Worm (Caenorhabditis elegans) whole organism, L4 larva: Measurements from ENCODE around the gene F48G7.5.

Source experiments
- F37D6.2 ChIP-seq: sonication (generic microtip); optimal IDR thresholded peaks from 2 replicates; lab custom pipeline; 2016; ENCODE audit warnings: mild to moderate bottlenecking, missing genetic modification characterization, missing compliant biosample characterization
- T26A8.4 ChIP-seq: fragments of 200-800 bp; sonication (Bioruptor generic); IDR thresholded peaks from 2 replicates; pipeline ENCODE4 v1.3.6; 2022; ENCODE audit warnings: missing genetic modification characterization, missing compliant biosample characterization
- Y48G9A.11 ChIP-seq: fragments of 200-800 bp; sonication (Bioruptor generic); IDR thresholded peaks from 2 replicates; pipeline ENCODE4 v1.3.6; 2022; ENCODE audit warnings: missing genetic modification reagents, missing genetic modification characterization, missing compliant biosample characterization
- aly-2 ChIP-seq: sonication (generic microtip); optimal IDR thresholded peaks from 2 replicates; lab custom pipeline; 2018; ENCODE audit warnings: missing biosample characterization, missing genetic modification characterization
- ceh-20 ChIP-seq: fragments of 200-800 bp; sonication (Bioruptor generic); IDR thresholded peaks from 2 replicates; pipeline ENCODE4 v1.3.6; 2022; ENCODE audit warnings: missing genetic modification reagents, missing genetic modification characterization, missing compliant biosample characterization
- cey-2 ChIP-seq: sonication (generic microtip); optimal IDR thresholded peaks from 3 replicates; lab custom pipeline; 2017; ENCODE audit warnings: missing genetic modification characterization, mild to moderate bottlenecking, missing compliant biosample characterization, antibody characterized with exemption, borderline replicate concordance; ENCODE audit not compliant: insufficient read depth
- daf-8 ChIP-seq: fragments of 200-800 bp; sonication (Bioruptor generic); IDR thresholded peaks from 2 replicates; pipeline ENCODE4 v1.3.6; 2022; ENCODE audit warnings: missing genetic modification characterization, missing compliant biosample characterization
- dmd-6 ChIP-seq: fragments of 200-800 bp; sonication (Bioruptor generic); IDR thresholded peaks from 2 replicates; pipeline ENCODE4 v1.3.6; 2022; ENCODE audit warnings: missing genetic modification reagents, missing genetic modification characterization, missing compliant biosample characterization
- dmd-8 ChIP-seq: fragments of 200-800 bp; sonication (Bioruptor generic); IDR thresholded peaks from 2 replicates; pipeline ENCODE4 v1.3.6; 2022; ENCODE audit warnings: missing genetic modification characterization, missing compliant biosample characterization
- dpl-1 ChIP-seq: fragments of 150-350 bp; optimal IDR thresholded peaks from 2 replicates; lab custom pipeline; 2014; ENCODE audit warnings: missing biosample characterization, missing genetic modification reagents, missing genetic modification characterization
- duxl-1 ChIP-seq: sonication (generic microtip); optimal IDR thresholded peaks from 2 replicates; lab custom pipeline; 2016; ENCODE audit warnings: mild to moderate bottlenecking, missing genetic modification characterization, moderate library complexity, missing compliant biosample characterization; ENCODE audit not compliant: poor library complexity
- dve-1 ChIP-seq: sonication (generic microtip); optimal IDR thresholded peaks from 2 replicates; lab custom pipeline; 2017; ENCODE audit warnings: antibody characterized with exemption, mild to moderate bottlenecking, missing genetic modification characterization, missing compliant biosample characterization; ENCODE audit not compliant: insufficient read depth
- fkh-10 ChIP-seq: fragments of 150-350 bp; optimal IDR thresholded peaks from 2 replicates; lab custom pipeline; 2014; ENCODE audit warnings: missing biosample characterization, missing genetic modification reagents, missing genetic modification characterization
- hif-1 ChIP-seq, 2 experiments: sonication (generic microtip); optimal IDR thresholded peaks; 2 replicates each; lab custom pipeline; 2016 to 2017; ENCODE audit warnings: missing compliant biosample characterization in 2 of 2, missing genetic modification characterization in 2 of 2, missing genetic modification reagents in 2 of 2, missing genotype in 2 of 2, mild to moderate bottlenecking in 1 of 2
- hlh-11 ChIP-seq: fragments of 200-800 bp; sonication (Bioruptor generic); optimal IDR thresholded peaks from 2 replicates; lab custom pipeline; 2018; ENCODE audit warnings: mild to moderate bottlenecking, missing genetic modification characterization, missing compliant biosample characterization
- hlh-30 ChIP-seq: sonication (generic microtip); optimal IDR thresholded peaks from 2 replicates; lab custom pipeline; 2017; ENCODE audit warnings: antibody characterized with exemption, mild to moderate bottlenecking, missing genetic modification characterization, missing compliant biosample characterization; ENCODE audit not compliant: insufficient read depth
- hmg-1.1 ChIP-seq: fragments of 200-800 bp; sonication (Bioruptor generic); IDR thresholded peaks from 2 replicates; pipeline ENCODE4 v1.3.6; 2022; ENCODE audit warnings: missing genetic modification reagents, missing genetic modification characterization, missing compliant biosample characterization
- lin-38 ChIP-seq: fragments of 200-800 bp; sonication (Bioruptor generic); IDR thresholded peaks from 2 replicates; pipeline ENCODE4 v1.3.6; 2022; ENCODE audit warnings: missing genetic modification reagents, missing genetic modification characterization, missing compliant biosample characterization
- lsy-2 ChIP-seq, 2 experiments: fragments of 150-350 bp in 1 of 2; sonication (generic microtip) in 1 of 2; optimal IDR thresholded peaks; 2 replicates each; lab custom pipeline; 2014 to 2017; ENCODE audit warnings: missing biosample characterization in 2 of 2, missing genetic modification characterization in 2 of 2
- madf-5 ChIP-seq, 2 experiments: fragments of 200-800 bp; sonication (Bioruptor generic); IDR thresholded peaks; 2 replicates each; pipeline ENCODE4 v1.3.6; 2022; ENCODE audit warnings: missing compliant biosample characterization in 2 of 2, missing genetic modification characterization in 2 of 2
- mdl-1 ChIP-seq, 2 experiments: fragments of 150-350 bp in 1 of 2; sonication (generic microtip) in 1 of 2; optimal IDR thresholded peaks; 2 replicates each; lab custom pipeline; 2014 to 2017; ENCODE audit warnings: missing biosample characterization in 2 of 2, missing genetic modification characterization in 2 of 2
- mdt-29 ChIP-seq: fragments of 200-800 bp; sonication (Bioruptor generic); IDR thresholded peaks from 2 replicates; pipeline ENCODE4 v1.3.6; 2022; ENCODE audit warnings: missing genetic modification reagents, missing genetic modification characterization, missing compliant biosample characterization
- mep-1 ChIP-seq: fragments of 150-350 bp; sonication (generic microtip); optimal IDR thresholded peaks from 3 replicates; lab custom pipeline; 2014; ENCODE audit warnings: missing biosample characterization, missing genetic modification characterization
- mes-2 ChIP-seq: sonication (generic microtip); optimal IDR thresholded peaks from 2 replicates; lab custom pipeline; 2016; ENCODE audit warnings: missing genotype, mild to moderate bottlenecking, missing genetic modification characterization, missing compliant biosample characterization; ENCODE audit not compliant: poor library complexity, severe bottlenecking
- nhr-11 ChIP-seq: fragments of 150-350 bp; optimal IDR thresholded peaks from 2 replicates; lab custom pipeline; 2014; ENCODE audit warnings: missing biosample characterization, missing genetic modification characterization
- nhr-237 ChIP-seq: sonication (generic microtip); optimal IDR thresholded peaks from 2 replicates; lab custom pipeline; 2017; ENCODE audit warnings: missing biosample characterization, missing genetic modification characterization
- nhr-28 ChIP-seq: fragments of 150-350 bp; optimal IDR thresholded peaks from 2 replicates; lab custom pipeline; 2014; ENCODE audit warnings: missing biosample characterization, missing genetic modification characterization
- nhr-42 ChIP-seq: fragments of 200-800 bp; sonication (Bioruptor generic); IDR thresholded peaks from 2 replicates; pipeline ENCODE4 v1.3.6; 2022; ENCODE audit warnings: missing genetic modification characterization, missing compliant biosample characterization
- nhr-48 ChIP-seq: sonication (generic microtip); optimal IDR thresholded peaks from 2 replicates; lab custom pipeline; 2016; ENCODE audit warnings: mild to moderate bottlenecking, missing genetic modification characterization, missing compliant biosample characterization
- nhr-6 ChIP-seq: fragments of 150-350 bp; optimal IDR thresholded peaks from 2 replicates; lab custom pipeline; 2014; ENCODE audit warnings: missing biosample characterization, missing genetic modification characterization
- rbr-2 ChIP-seq: sonication (generic microtip); optimal IDR thresholded peaks from 2 replicates; lab custom pipeline; 2016; ENCODE audit warnings: missing genotype, missing genetic modification characterization, missing compliant biosample characterization
- set-16 ChIP-seq: fragments of 200-800 bp; sonication (Bioruptor generic); IDR thresholded peaks from 2 replicates; pipeline ENCODE4 v1.3.6; 2022; ENCODE audit warnings: missing genetic modification reagents, missing genetic modification characterization, missing compliant biosample characterization
- spr-3 ChIP-seq: fragments of 200-800 bp; sonication (Bioruptor generic); optimal IDR thresholded peaks from 2 replicates; lab custom pipeline; 2018; ENCODE audit warnings: mild to moderate bottlenecking, missing genetic modification characterization, missing compliant biosample characterization
- tag-97 ChIP-seq: fragments of 200-800 bp; sonication (Bioruptor generic); IDR thresholded peaks from 2 replicates; pipeline ENCODE4 v1.3.6; 2022; ENCODE audit warnings: missing genetic modification characterization, missing compliant biosample characterization
- tra-1 ChIP-seq: fragments of 200-800 bp; sonication (Bioruptor generic); IDR thresholded peaks from 2 replicates; pipeline ENCODE4 v1.3.6; 2022; ENCODE audit warnings: missing genetic modification reagents, missing genetic modification characterization, missing compliant biosample characterization
- unc-62 ChIP-seq, 3 experiments: fragments of 150-350 bp in 1 of 3; sonication (generic microtip); optimal IDR thresholded peaks in 2 of 3; peaks in 1 of 3; 1 replicate in 1 of 3; 2 replicates in 2 of 3; lab custom pipeline; 2014 to 2017; ENCODE audit warnings: missing biosample characterization in 3 of 3, missing genetic modification characterization in 3 of 3, missing genetic modification reagents in 3 of 3, missing genotype in 1 of 3
- zip-11 ChIP-seq: fragments of 200-800 bp; sonication (Bioruptor generic); IDR thresholded peaks from 2 replicates; pipeline ENCODE4 v1.3.6; 2022; ENCODE audit warnings: missing genetic modification characterization, missing compliant biosample characterization
- ztf-7 ChIP-seq: fragments of 150-350 bp; optimal IDR thresholded peaks from 2 replicates; lab custom pipeline; 2014; ENCODE audit warnings: missing biosample characterization, missing genetic modification characterization

Gene F48G7.5

DNA sequence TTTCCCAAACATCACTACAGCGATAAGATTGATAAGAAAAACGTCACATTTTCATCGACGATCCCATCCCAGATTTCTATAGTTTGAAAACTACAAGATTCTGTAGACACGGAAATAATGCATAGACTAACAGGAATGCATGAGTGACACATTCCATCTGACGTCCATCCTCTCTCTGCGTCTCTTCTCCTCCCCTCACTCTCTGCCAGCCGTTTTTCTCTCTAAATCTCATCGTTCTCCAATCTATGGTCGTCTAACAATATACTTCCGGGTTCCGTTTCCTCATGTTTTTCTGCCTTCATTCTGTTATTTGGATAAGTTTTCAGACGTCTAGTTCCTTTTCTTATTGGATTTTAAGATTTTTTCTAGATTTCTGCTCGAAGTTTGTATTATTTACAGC is 3.7 kb downstream of the F48G7.5 start, which contains the start of gene F48G7.4:
Gene F48G7.4 (plus strand): TSS at position 400 of the 400 bp plus-strand sequence.
- TF ChIP-seq dpl-1 (GFP tag; lab: Kevin White, UChicago) (peak; percentile 10), hif-1 (tag; optimal IDR thresholded peaks at IDR 0.05; lab: Kevin White, UChicago) (peak in 1 of 2 experiments; percentile 26), fkh-10 (GFP tag; lab: Kevin White, UChicago) (peak; percentile 65), madf-5 (GFP tag; IDR thresholded peaks at IDR 0.05; lab: Robert Waterston, UW) (no peak), aly-2 (no peak), spr-3 (GFP tag; lab: Kevin White, UChicago) (no peak), nhr-11 (tag; lab: Kevin White, UChicago) (peak; percentile 18), F37D6.2 (tag; lab: Kevin White, UChicago) (peak; percentile 15), Y48G9A.11 (GFP tag; lab: Robert Waterston, UW) (no peak), daf-8 (GFP tag; lab: Robert Waterston, UW) (no peak), hmg-1.1 (GFP tag; lab: Robert Waterston, UW) (peak; percentile 56; the same call in 1 of the 2 replicates), hlh-30 (tag; lab: Kevin White, UChicago) (peak; percentile 79), tag-97 (0 out of 2 replicates have a peak, but pooled peaks have one; percentile 33), lin-38 (GFP tag; lab: Robert Waterston, UW) (no peak), hlh-11 (tag; lab: Kevin White, UChicago) (peak; percentile 71), T26A8.4 (GFP tag; lab: Robert Waterston, UW) (no peak), dmd-6 (GFP tag; lab: Robert Waterston, UW) (peak; percentile 75), dmd-8 (GFP tag; lab: Robert Waterston, UW) (no peak), nhr-48 (peak; percentile 24), cey-2 (no peak), ceh-20 (GFP tag; lab: Robert Waterston, UW) (peak; percentile 60; the same call in 1 of the 2 replicates), duxl-1 (peak; percentile 50), dve-1 (tag; lab: Kevin White, UChicago) (peak; percentile 47), mdl-1 (tag; optimal IDR thresholded peaks at IDR 0.05; lab: Kevin White, UChicago) (peak in 1 of 2 experiments; percentile 60), mdt-29 (GFP tag; lab: Robert Waterston, UW) (no peak), nhr-28 (tag; lab: Kevin White, UChicago) (peak; percentile 74), tra-1 (GFP tag; lab: Robert Waterston, UW) (peak; percentile 77), rbr-2 (tag; lab: Kevin White, UChicago) (peak; percentile 84), nhr-6 (tag; lab: Kevin White, UChicago) (peak; percentile 30), nhr-42 (GFP tag; lab: Robert Waterston, UW) (no peak), unc-62 (GFP tag; optimal IDR thresholded peaks at IDR 0.05 in 1 of 2; lab: Kevin White, UChicago) (peak in 1 of 2 experiments; percentile 99), unc-62 (tag; optimal IDR thresholded peaks at IDR 0.05; lab: Kevin White, UChicago) (no peak), lsy-2 (tag; optimal IDR thresholded peaks at IDR 0.05; lab: Kevin White, UChicago) (peak; percentile 40 to 76), nhr-237 (tag; lab: Kevin White, UChicago) (no peak), mes-2 (tag; lab: Kevin White, UChicago) (peak; percentile 56), mep-1 (tag; lab: Kevin White, UChicago) (peak; percentile 73), ztf-7 (no peak), set-16 (GFP tag; lab: Robert Waterston, UW) (no peak)
- TF ChIP-seq, all 104 proteins: peak for 23

DNA sequence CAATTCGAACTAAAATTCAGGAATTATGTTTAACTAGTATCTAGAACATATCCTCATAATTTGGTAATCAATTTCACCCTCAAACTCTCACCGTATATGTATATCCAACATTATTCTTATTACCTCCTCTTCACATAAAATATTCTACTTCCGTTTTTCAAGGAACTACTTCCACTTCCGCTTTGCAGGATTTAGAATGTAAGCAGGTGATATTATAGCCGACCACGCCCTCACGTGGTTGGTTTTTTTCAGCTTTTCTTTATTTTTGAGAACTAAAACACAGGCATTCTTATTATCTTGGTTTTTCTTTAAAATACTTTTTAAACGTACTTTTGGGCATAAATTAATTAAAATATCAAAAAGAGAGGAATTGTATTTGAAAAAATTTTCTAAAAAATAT is 4.8 kb downstream of the F48G7.5 start:
- TF ChIP-seq nhr-11 (tag; lab: Kevin White, UChicago), result peak; percentile 12
- no peak for TF ChIP-seq zip-11
